Fruit fly (Drosophila melanogaster) whole organism, embryonic: ENCODE results near the gene CG14439.

Source experiments
- Aef1 ChIP-seq: fragments of 200-800 bp; sonication (Bioruptor generic); IDR thresholded peaks from 3 replicates; pipeline ENCODE4 v1.3.6; 2022; ENCODE audit warnings: missing biosample characterization, missing genetic modification characterization
- Awh ChIP-seq: fragments of 200-800 bp; sonication (Bioruptor generic); IDR thresholded peaks from 2 replicates; pipeline ENCODE4, ENCODE4 v1.3.6; 2022; ENCODE audit warnings: missing biosample characterization, missing genetic modification characterization
- Bdp1 ChIP-seq: fragments of 200-800 bp; sonication (Bioruptor generic); optimal IDR thresholded peaks from 3 replicates; lab custom pipeline; 2016; ENCODE audit warnings: missing biosample characterization, missing genetic modification characterization
- CG10267 ChIP-seq: fragments of 200-800 bp; sonication (Bioruptor generic); optimal IDR thresholded peaks from 2 replicates; lab custom pipeline; 2018; ENCODE audit warnings: missing biosample characterization, mild to moderate bottlenecking, missing genetic modification characterization, moderate library complexity
- CG10431 ChIP-seq: fragments of 200-800 bp; sonication (Bioruptor generic); optimal IDR thresholded peaks from 3 replicates; lab custom pipeline; 2018; ENCODE audit warnings: missing biosample characterization, mild to moderate bottlenecking, missing genetic modification characterization
- CG11247 ChIP-seq: fragments of 200-800 bp; sonication (Bioruptor generic); IDR thresholded peaks from 2 replicates; pipeline ENCODE4 v1.3.6; 2022; ENCODE audit warnings: missing biosample characterization, missing genetic modification characterization
- CG11695 ChIP-seq: fragments of 200-800 bp; sonication (Bioruptor generic); IDR thresholded peaks from 3 replicates; pipeline ENCODE4 v1.3.6; 2022; ENCODE audit warnings: missing biosample characterization, missing genetic modification characterization
- CG12299 ChIP-seq: fragments of 200-800 bp; sonication (Bioruptor generic); optimal IDR thresholded peaks from 2 replicates; lab custom pipeline; 2018; ENCODE audit warnings: missing biosample characterization, mild to moderate bottlenecking, missing genetic modification characterization
- CG14014 ChIP-seq: fragments of 200-800 bp; sonication (Bioruptor generic); IDR thresholded peaks from 2 replicates; pipeline ENCODE4 v1.3.6; 2022; ENCODE audit warnings: missing biosample characterization, missing genetic modification characterization
- CG15073 ChIP-seq: fragments of 200-800 bp; sonication (Bioruptor generic); optimal IDR thresholded peaks from 2 replicates; lab custom pipeline; 2016; ENCODE audit warnings: missing biosample characterization, missing genetic modification characterization
- CG1602 ChIP-seq: fragments of 200-800 bp; sonication (Bioruptor generic); optimal IDR thresholded peaks from 3 replicates; lab custom pipeline; 2016; ENCODE audit warnings: missing biosample characterization, missing genetic modification characterization
- CG17328 ChIP-seq: fragments of 200-800 bp; sonication (Bioruptor generic); IDR thresholded peaks from 2 replicates; pipeline ENCODE4 v1.3.6; 2022; ENCODE audit warnings: missing biosample characterization, missing genetic modification characterization
- CG17361 ChIP-seq: fragments of 200-800 bp; sonication (Bioruptor generic); IDR thresholded peaks from 3 replicates; pipeline ENCODE4 v1.3.6; 2022; ENCODE audit warnings: missing biosample characterization, missing genetic modification characterization
- CG18599 ChIP-seq: fragments of 200-800 bp; sonication (Bioruptor generic); optimal IDR thresholded peaks from 3 replicates; lab custom pipeline; 2017; ENCODE audit warnings: missing biosample characterization, missing genetic modification characterization, mild to moderate bottlenecking, moderate library complexity, missing genetic modification reagents
- CG2678 ChIP-seq: fragments of 200-800 bp; sonication (Bioruptor generic); optimal IDR thresholded peaks from 3 replicates; lab custom pipeline; 2019; ENCODE audit warnings: missing biosample characterization, mild to moderate bottlenecking, missing genetic modification characterization, moderate library complexity
- CG31441 ChIP-seq: fragments of 200-800 bp; sonication (Bioruptor generic); IDR thresholded peaks from 2 replicates; pipeline ENCODE4 v1.3.6; 2022; ENCODE audit warnings: missing biosample characterization, missing genetic modification characterization
- CG3281 ChIP-seq: fragments of 200-800 bp; sonication (Bioruptor generic); optimal IDR thresholded peaks from 3 replicates; lab custom pipeline; 2017; ENCODE audit warnings: missing biosample characterization, mild to moderate bottlenecking, missing genetic modification characterization
- CG34422 ChIP-seq: fragments of 200-800 bp; sonication (Bioruptor generic); IDR thresholded peaks from 3 replicates; pipeline ENCODE4 v1.3.6; 2022; ENCODE audit warnings: missing biosample characterization, missing genetic modification characterization
- CG3995 ChIP-seq: fragments of 200-800 bp; sonication (Bioruptor generic); optimal IDR thresholded peaks from 3 replicates; lab custom pipeline; 2016; ENCODE audit warnings: missing biosample characterization, missing genetic modification characterization
- CG4328 ChIP-seq: fragments of 200-800 bp; sonication (Bioruptor generic); optimal IDR thresholded peaks from 3 replicates; lab custom pipeline; 2017; ENCODE audit warnings: missing biosample characterization, missing genetic modification reagents, missing genetic modification characterization
- CG4360 ChIP-seq: fragments of 200-800 bp; sonication (Bioruptor generic); IDR thresholded peaks from 2 replicates; pipeline ENCODE4 v1.3.6; 2022; ENCODE audit warnings: missing biosample characterization, missing genetic modification characterization
- CG4404 ChIP-seq: fragments of 200-800 bp; sonication (Bioruptor generic); IDR thresholded peaks from 2 replicates; pipeline ENCODE4 v1.3.6; 2022; ENCODE audit warnings: missing biosample characterization, missing genetic modification characterization
- CG6272 ChIP-seq: fragments of 200-800 bp; sonication (Bioruptor generic); IDR thresholded peaks from 2 replicates; pipeline ENCODE4 v1.3.6; 2022; ENCODE audit warnings: missing biosample characterization, missing genetic modification characterization
- CG7357 ChIP-seq: fragments of 200-800 bp; sonication (Bioruptor generic); IDR thresholded peaks from 3 replicates; pipeline ENCODE4 v1.3.6; 2022; ENCODE audit warnings: missing biosample characterization, missing genetic modification characterization
- CG7372 ChIP-seq: fragments of 200-800 bp; sonication (Bioruptor generic); IDR thresholded peaks from 2 replicates; pipeline ENCODE4 v1.3.6; 2022; ENCODE audit warnings: missing biosample characterization, missing genetic modification characterization
- CG9727 ChIP-seq: fragments of 200-800 bp; sonication (Bioruptor generic); optimal IDR thresholded peaks from 3 replicates; lab custom pipeline; 2017; ENCODE audit warnings: missing biosample characterization, mild to moderate bottlenecking, missing genetic modification characterization
- CoRest ChIP-seq: fragments of 200-800 bp; sonication (Bioruptor generic); optimal IDR thresholded peaks from 3 replicates; lab custom pipeline; 2018; ENCODE audit warnings: missing biosample characterization, mild to moderate bottlenecking, missing genetic modification characterization, moderate library complexity
- D19A ChIP-seq: fragments of 200-800 bp; optimal IDR thresholded peaks from 3 replicates; lab custom pipeline; 2019; ENCODE audit warnings: missing biosample characterization, mild to moderate bottlenecking, missing genetic modification characterization, moderate library complexity
- Dek ChIP-seq: fragments of 200-800 bp; sonication (Bioruptor generic); optimal IDR thresholded peaks from 3 replicates; lab custom pipeline; 2019; ENCODE audit warnings: missing biosample characterization, mild to moderate bottlenecking, missing genetic modification characterization, moderate library complexity
- Eip74EF ChIP-seq, 2 experiments: fragments of 200-800 bp in 1 of 2; fragments of >200 bp in 1 of 2; sonication (Bioruptor generic) in 1 of 2; optimal IDR thresholded peaks; 2 replicates each; lab custom pipeline; 2017 to 2019; ENCODE audit warnings: missing biosample characterization in 2 of 2, missing genetic modification characterization in 2 of 2, mild to moderate bottlenecking in 1 of 2, moderate library complexity in 1 of 2
- Ets65A ChIP-seq: fragments of 200-800 bp; sonication (Bioruptor generic); peaks from one replicate; lab custom pipeline; 2016; ENCODE audit warnings: missing biosample characterization, missing genetic modification characterization
- HmgD ChIP-seq: fragments of 200-800 bp; sonication (Bioruptor generic); optimal IDR thresholded peaks from 3 replicates; lab custom pipeline; 2016; ENCODE audit warnings: missing biosample characterization, missing genetic modification characterization
- Hr3 ChIP-seq: fragments of 200-800 bp; sonication (Bioruptor generic); optimal IDR thresholded peaks from 3 replicates; lab custom pipeline; 2016; ENCODE audit warnings: missing biosample characterization, missing genetic modification characterization
- Hsf ChIP-seq: fragments of 200-800 bp; sonication (Bioruptor generic); optimal IDR thresholded peaks from 3 replicates; lab custom pipeline; 2016; ENCODE audit warnings: missing biosample characterization, missing genetic modification characterization
- Rfx ChIP-seq: fragments of 200-800 bp; sonication (Bioruptor generic); IDR thresholded peaks from 2 replicates; pipeline ENCODE4 v1.3.6; 2022; ENCODE audit warnings: missing biosample characterization, missing genetic modification characterization
- ato ChIP-seq: fragments of 200-800 bp; sonication (Bioruptor generic); IDR thresholded peaks from 2 replicates; pipeline ENCODE4 v1.3.6; 2022; ENCODE audit warnings: missing biosample characterization, missing genetic modification characterization; ENCODE audit not compliant: partially characterized antibody
- caup ChIP-seq: fragments of 200-800 bp; sonication (Bioruptor generic); optimal IDR thresholded peaks from 3 replicates; lab custom pipeline; 2017; ENCODE audit warnings: missing biosample characterization, mild to moderate bottlenecking, missing genetic modification characterization, moderate library complexity; ENCODE audit not compliant: severe bottlenecking
- dimm ChIP-seq: fragments of 200-800 bp; sonication (Bioruptor generic); IDR thresholded peaks from 2 replicates; pipeline ENCODE4 v1.3.6; 2022; ENCODE audit warnings: missing biosample characterization, missing genetic modification characterization
- ems ChIP-seq: fragments of 200-800 bp; sonication (Bioruptor generic); optimal IDR thresholded peaks from 3 replicates; lab custom pipeline; 2016; ENCODE audit warnings: missing biosample characterization, missing genetic modification characterization
- fd64A ChIP-seq: fragments of 200-800 bp; sonication (Bioruptor generic); optimal IDR thresholded peaks from 3 replicates; lab custom pipeline; 2018; ENCODE audit warnings: missing biosample characterization, mild to moderate bottlenecking, missing genetic modification characterization
- gcm2 ChIP-seq: fragments of 200-800 bp; sonication (Bioruptor generic); optimal IDR thresholded peaks from 2 replicates; lab custom pipeline; 2016; ENCODE audit warnings: missing biosample characterization, missing genetic modification characterization
- gem ChIP-seq: fragments of 200-800 bp; sonication (Bioruptor generic); optimal IDR thresholded peaks from 2 replicates; lab custom pipeline; 2019; ENCODE audit warnings: missing biosample characterization, mild to moderate bottlenecking, missing genetic modification characterization, moderate library complexity
- grn ChIP-seq: fragments of 200-800 bp; sonication (Bioruptor generic); optimal IDR thresholded peaks from 3 replicates; lab custom pipeline; 2017; ENCODE audit warnings: missing biosample characterization, missing genetic modification characterization
- ham ChIP-seq: fragments of 200-800 bp; sonication (Bioruptor generic); IDR thresholded peaks from 2 replicates; pipeline ENCODE4 v1.3.6; 2022; ENCODE audit warnings: missing biosample characterization, missing genetic modification characterization
- hth ChIP-seq: fragments of >200 bp; optimal IDR thresholded peaks from 2 replicates; lab custom pipeline; 2017; ENCODE audit warnings: inconsistent platforms
- insv ChIP-seq, 2 experiments: fragments of 200-800 bp; sonication (Bioruptor generic); optimal IDR thresholded peaks; 3 replicates each; lab custom pipeline; 2016 to 2018; ENCODE audit warnings: missing biosample characterization in 2 of 2, missing genetic modification characterization in 2 of 2
- kay ChIP-seq: fragments of 200-800 bp; sonication (Bioruptor generic); optimal IDR thresholded peaks from 2 replicates; lab custom pipeline; 2016; ENCODE audit warnings: missing biosample characterization, missing genetic modification characterization
- lov ChIP-seq, 2 experiments: fragments of 200-800 bp in 1 of 2; fragments of >200 bp in 1 of 2; sonication (Bioruptor generic) in 1 of 2; IDR thresholded peaks in 1 of 2; optimal IDR thresholded peaks in 1 of 2; 2 replicates in 1 of 2; 3 replicates in 1 of 2; pipeline versions ENCODE4 v1.3.6 to Lab custom; 2017 to 2022; ENCODE audit warnings: missing biosample characterization in 1 of 2, missing genetic modification characterization in 1 of 2
- mirr ChIP-seq: fragments of 200-800 bp; sonication (Bioruptor generic); optimal IDR thresholded peaks from 3 replicates; lab custom pipeline; 2018; ENCODE audit warnings: missing biosample characterization, mild to moderate bottlenecking, missing genetic modification characterization
- unc-4 ChIP-seq: fragments of 200-800 bp; sonication (Bioruptor generic); IDR thresholded peaks from 2 replicates; pipeline ENCODE4 v1.3.6; 2022; ENCODE audit warnings: missing biosample characterization, missing genetic modification characterization; ENCODE audit not compliant: partially characterized antibody

CG14439 gene

dm6 chrX:6741184-6741586, 6.2 kb upstream of the CG14439 start:
- TF ChIP-seq CG4404 (GFP tag; lab: Robert Waterston, UW), result no peak
- TF ChIP-seq CG17328, result peak; percentile 68
- TF ChIP-seq caup, result peak; percentile 18
- peak; percentile 72 for TF ChIP-seq unc-4 (GFP tag; lab: Robert Waterston, UW)
- TF ChIP-seq CG1602 (GFP tag; lab: Kevin White, UChicago), result no peak
- TF ChIP-seq Eip74EF (GFP tag; optimal IDR thresholded peaks at IDR 0.05; lab: Kevin White, UChicago), result no peak
- peak; percentile 35; the same call in 1 of the 2 replicates for TF ChIP-seq CG11247 (GFP tag; lab: Robert Waterston, UW)
- peak; percentile 57 for TF ChIP-seq ems
- peak; percentile 50; the same call in 1 of the 3 replicates for TF ChIP-seq CG34422 (GFP tag; lab: Robert Waterston, UW)
- TF ChIP-seq mirr (GFP tag; lab: Kevin White, UChicago), result no peak
- TF ChIP-seq Hsf (GFP tag; lab: Kevin White, UChicago), result peak; percentile 43
- no peak for TF ChIP-seq dimm (GFP tag; lab: Robert Waterston, UW)
- peak; percentile 92 for TF ChIP-seq Ets65A (GFP tag; lab: Kevin White, UChicago)
- TF ChIP-seq CG14014, result peak; percentile 52; the same call in 1 of the 2 replicates
- no peak for TF ChIP-seq CG15073 (GFP tag; lab: Kevin White, UChicago)
- peak; percentile 56 for TF ChIP-seq gem (tag; lab: Kevin White, UChicago)
- peak; percentile 15 for TF ChIP-seq Hr3 (GFP tag; lab: Kevin White, UChicago)
- TF ChIP-seq CG4360 (GFP tag; lab: Robert Waterston, UW), result no peak
- TF ChIP-seq CG31441 (GFP tag; lab: Robert Waterston, UW), result no peak
- TF ChIP-seq CG18599, result peak; percentile 40
- TF ChIP-seq CG6272 (GFP tag; lab: Robert Waterston, UW), result peak; percentile 26; the same call in 1 of the 2 replicates
- TF ChIP-seq ham (GFP tag; lab: Robert Waterston, UW), result no peak
- TF ChIP-seq CG17361, result no peak
- TF ChIP-seq HmgD (GFP tag; lab: Kevin White, UChicago), result peak; percentile 66
- peak; percentile 30 for TF ChIP-seq CG4328
- peak; percentile 61 for TF ChIP-seq CoRest (tag; lab: Kevin White, UChicago)
- TF ChIP-seq CG10267, result peak; percentile 68
- no peak for TF ChIP-seq CG10431
- TF ChIP-seq CG7372 (GFP tag; lab: Robert Waterston, UW), result peak; percentile 32; the same call in 1 of the 2 replicates
- TF ChIP-seq CG2678, result peak; percentile 49
- no peak for TF ChIP-seq lov (optimal IDR thresholded peaks at IDR 0.05; lab: Kevin White, UChicago)
- 0 out of 3 replicates have a peak, but pooled peaks have one; percentile 48 for TF ChIP-seq lov (GFP tag; IDR thresholded peaks at IDR 0.05; lab: Robert Waterston, UW)
- TF ChIP-seq Rfx (GFP tag; lab: Robert Waterston, UW), result peak; percentile 74
- TF ChIP-seq CG12299 (tag; lab: Kevin White, UChicago), result no peak
- 0 out of 3 replicates have a peak, but pooled peaks have one; percentile 15 for TF ChIP-seq CG7357 (GFP tag; lab: Robert Waterston, UW)
- no peak for TF ChIP-seq CG3995 (GFP tag; lab: Kevin White, UChicago)
- peak; percentile 50; the same call in 1 of the 2 replicates for TF ChIP-seq Awh
- peak; percentile 47 for TF ChIP-seq Bdp1
- TF ChIP-seq Aef1 (GFP tag; lab: Robert Waterston, UW), result peak; percentile 18; the same call in 1 of the 3 replicates
- peak; percentile 23 for TF ChIP-seq gcm2 (GFP tag; lab: Kevin White, UChicago)
- TF ChIP-seq D19A, result no peak
- peak; percentile 9 for TF ChIP-seq kay (GFP tag; lab: Kevin White, UChicago)
- TF ChIP-seq CG11695 (GFP tag; lab: Robert Waterston, UW), result peak; percentile 53; the same call in 2 of the 3 replicates
- peak in 1 of 2 experiments; percentile 27 for TF ChIP-seq insv (GFP tag; optimal IDR thresholded peaks at IDR 0.05; lab: Kevin White, UChicago)
- no peak for TF ChIP-seq fd64A (GFP tag; lab: Kevin White, UChicago)
- peak; percentile 15 for TF ChIP-seq CG3281 (GFP tag; lab: Kevin White, UChicago)
- TF ChIP-seq hth (lab: Kevin White, UChicago), result no peak
- TF ChIP-seq Dek, result peak; percentile 45
- peak; percentile 71 for TF ChIP-seq ato (GFP tag; lab: Robert Waterston, UW)
- peak; percentile 13 for TF ChIP-seq CG9727 (GFP tag; lab: Kevin White, UChicago)
- TF ChIP-seq grn (GFP tag; lab: Kevin White, UChicago), result no peak
